Worm (Caenorhabditis elegans) whole organism, L1 larva: Measurements from ENCODE around the gene T13C2.2.

Source experiments
- aly-2 ChIP-seq: fragments of 150-350 bp; optimal IDR thresholded peaks from 2 replicates; lab custom pipeline; 2014; ENCODE audit warnings: missing biosample characterization, missing genetic modification characterization
- fkh-10 ChIP-seq: sonication (generic microtip); optimal IDR thresholded peaks from 2 replicates; lab custom pipeline; 2017; ENCODE audit warnings: missing biosample characterization, missing genetic modification reagents, missing genetic modification characterization
- fos-1 ChIP-seq: fragments of 150-350 bp; optimal IDR thresholded peaks from 2 replicates; lab custom pipeline; 2014; ENCODE audit warnings: missing biosample characterization, missing genetic modification characterization
- mab-9 ChIP-seq: fragments of 200-800 bp; sonication (Bioruptor generic); IDR thresholded peaks from 2 replicates; pipeline ENCODE4 v1.3.6; 2022; ENCODE audit warnings: missing genetic modification reagents, missing genetic modification characterization, missing compliant biosample characterization
- nhr-76 ChIP-seq: sonication (generic microtip); optimal IDR thresholded peaks from 2 replicates; lab custom pipeline; 2017; ENCODE audit warnings: missing biosample characterization, missing genetic modification characterization
- nhr-77 ChIP-seq: fragments of 150-350 bp; optimal IDR thresholded peaks from 2 replicates; lab custom pipeline; 2014; ENCODE audit warnings: missing biosample characterization, missing genetic modification characterization
- nhr-85 ChIP-seq: sonication (generic microtip); peaks from one replicate; lab custom pipeline; 2016; ENCODE audit warnings: missing genetic modification characterization, inconsistent platforms, missing compliant biosample characterization
- unc-86 ChIP-seq: sonication (generic microtip); optimal IDR thresholded peaks from 2 replicates; lab custom pipeline; 2016; ENCODE audit warnings: missing genetic modification characterization, missing compliant biosample characterization

- no peak for TF ChIP-seq aly-2 (tag; lab: Kevin White, UChicago)
- no peak for TF ChIP-seq unc-86 (tag; lab: Kevin White, UChicago)
- TF ChIP-seq fos-1 = no peak
- no peak for TF ChIP-seq nhr-85 (tag; lab: Kevin White, UChicago)
- no peak for TF ChIP-seq nhr-77 (tag; lab: Kevin White, UChicago)
- TF ChIP-seq nhr-76 (tag; lab: Kevin White, UChicago) = no peak
- no peak for TF ChIP-seq mab-9
- no peak for TF ChIP-seq fkh-10
Measured at ce11 chrII:6781231-6781630, 10.8 kb upstream of the T13C2.2 start.
